Fruit fly (Drosophila melanogaster) whole organism, embryonic: ENCODE data around the gene Sodh1.

ENCODE experiments used
- CG11093 ChIP-seq: fragments of 200-800 bp; sonication (Bioruptor generic); IDR thresholded peaks from 3 replicates; pipeline ENCODE4 v1.3.6; 2022; ENCODE audit warnings: missing biosample characterization, missing genetic modification characterization
- CG11456 ChIP-seq: fragments of 200-800 bp; sonication (Bioruptor generic); IDR thresholded peaks from 3 replicates; pipeline ENCODE4 v1.3.6; 2022; ENCODE audit warnings: missing biosample characterization, missing genetic modification characterization
- CG11504 ChIP-seq: fragments of 200-800 bp; sonication (Bioruptor generic); optimal IDR thresholded peaks from 3 replicates; lab custom pipeline; 2019; ENCODE audit warnings: missing biosample characterization, mild to moderate bottlenecking, missing genetic modification characterization, moderate library complexity
- CG12104 ChIP-seq: fragments of 200-800 bp; sonication (Bioruptor generic); optimal IDR thresholded peaks from 3 replicates; lab custom pipeline; 2016; ENCODE audit warnings: missing biosample characterization, missing genetic modification characterization
- CG12769 ChIP-seq: fragments of 200-800 bp; sonication (Bioruptor generic); optimal IDR thresholded peaks from 2 replicates; lab custom pipeline; 2019; ENCODE audit warnings: missing biosample characterization, mild to moderate bottlenecking, missing genetic modification characterization, moderate library complexity
- CG13287 ChIP-seq: fragments of 200-800 bp; sonication (Bioruptor generic); IDR thresholded peaks from 2 replicates; pipeline ENCODE4 v1.3.6; 2022; ENCODE audit warnings: missing biosample characterization, missing genetic modification characterization; ENCODE audit not compliant: partially characterized antibody
- CG14965 ChIP-seq: fragments of 200-800 bp; sonication (Bioruptor generic); optimal IDR thresholded peaks from 2 replicates; lab custom pipeline; 2016; ENCODE audit warnings: missing biosample characterization, missing genetic modification characterization, borderline replicate concordance
- CG16779 ChIP-seq: fragments of 200-800 bp; sonication (Bioruptor generic); IDR thresholded peaks from 2 replicates; pipeline ENCODE4 v1.3.6; 2022; ENCODE audit warnings: missing biosample characterization, missing genetic modification characterization
- CG17186 ChIP-seq: fragments of 200-800 bp; sonication (Bioruptor generic); optimal IDR thresholded peaks from 3 replicates; lab custom pipeline; 2017; ENCODE audit warnings: missing biosample characterization, missing genetic modification reagents, missing genetic modification characterization
- CG17385 ChIP-seq: fragments of 200-800 bp; sonication (Bioruptor generic); optimal IDR thresholded peaks from 3 replicates; lab custom pipeline; 2018; ENCODE audit warnings: missing biosample characterization, mild to moderate bottlenecking, missing genetic modification characterization
- CG32772 ChIP-seq: fragments of 200-800 bp; sonication (Bioruptor generic); IDR thresholded peaks from 2 replicates; pipeline ENCODE4 v1.3.6; 2022; ENCODE audit warnings: missing biosample characterization, missing genetic modification characterization
- CG3281 ChIP-seq: fragments of 200-800 bp; sonication (Bioruptor generic); optimal IDR thresholded peaks from 3 replicates; lab custom pipeline; 2017; ENCODE audit warnings: missing biosample characterization, mild to moderate bottlenecking, missing genetic modification characterization
- CG33213 ChIP-seq: fragments of 200-800 bp; sonication (Bioruptor generic); optimal IDR thresholded peaks from 3 replicates; lab custom pipeline; 2016; ENCODE audit warnings: missing biosample characterization, missing genetic modification characterization
- CG4820 ChIP-seq: fragments of 200-800 bp; sonication (Bioruptor generic); optimal IDR thresholded peaks from 3 replicates; lab custom pipeline; 2016; ENCODE audit warnings: missing biosample characterization, missing genetic modification characterization
- CG5180 ChIP-seq: fragments of 200-800 bp; sonication (Bioruptor generic); optimal IDR thresholded peaks from 3 replicates; lab custom pipeline; 2017; ENCODE audit warnings: missing biosample characterization, missing genetic modification characterization, mild to moderate bottlenecking, moderate library complexity, missing genetic modification reagents
- CG6854 ChIP-seq: fragments of 200-800 bp; sonication (Bioruptor generic); optimal IDR thresholded peaks from 3 replicates; lab custom pipeline; 2017; ENCODE audit warnings: missing biosample characterization, mild to moderate bottlenecking, missing genetic modification characterization
- CG7839 ChIP-seq: fragments of 200-800 bp; sonication (Bioruptor generic); optimal IDR thresholded peaks from 3 replicates; lab custom pipeline; 2018; ENCODE audit warnings: missing biosample characterization, mild to moderate bottlenecking, missing genetic modification characterization, moderate library complexity
- CG8924 ChIP-seq: fragments of 200-800 bp; optimal IDR thresholded peaks from 3 replicates; lab custom pipeline; 2019; ENCODE audit warnings: missing biosample characterization, mild to moderate bottlenecking, missing genetic modification characterization, moderate library complexity
- CG8944 ChIP-seq: fragments of 200-800 bp; sonication (Bioruptor generic); optimal IDR thresholded peaks from 3 replicates; lab custom pipeline; 2016; ENCODE audit warnings: missing biosample characterization, missing genetic modification characterization
- CHES-1-like ChIP-seq: fragments of 200-800 bp; sonication (Bioruptor generic); optimal IDR thresholded peaks from 2 replicates; lab custom pipeline; 2016; ENCODE audit warnings: missing biosample characterization, missing genetic modification characterization
- D19B ChIP-seq: fragments of 200-800 bp; sonication (Bioruptor generic); optimal IDR thresholded peaks from 2 replicates; lab custom pipeline; 2017; ENCODE audit warnings: missing biosample characterization, mild to moderate bottlenecking, missing genetic modification characterization
- Ets97D ChIP-seq: fragments of 200-800 bp; sonication (Bioruptor generic); optimal IDR thresholded peaks from 3 replicates; lab custom pipeline; 2016; ENCODE audit warnings: missing biosample characterization, missing genetic modification characterization
- Gug ChIP-seq: fragments of 200-800 bp; sonication (Bioruptor generic); IDR thresholded peaks from 4 replicates; pipeline ENCODE4 v1.3.6; 2022; ENCODE audit warnings: missing biosample characterization, missing genetic modification characterization
- HLH4C ChIP-seq: fragments of 200-800 bp; sonication (Bioruptor generic); IDR thresholded peaks from 3 replicates; pipeline ENCODE4 v1.3.6; 2022; ENCODE audit warnings: missing biosample characterization, missing genetic modification characterization; ENCODE audit not compliant: partially characterized antibody
- Hey ChIP-seq: fragments of 200-800 bp; sonication (Bioruptor generic); optimal IDR thresholded peaks from 3 replicates; lab custom pipeline; 2018; ENCODE audit warnings: missing biosample characterization, mild to moderate bottlenecking, missing genetic modification characterization
- Hsf ChIP-seq: fragments of 200-800 bp; sonication (Bioruptor generic); optimal IDR thresholded peaks from 3 replicates; lab custom pipeline; 2016; ENCODE audit warnings: missing biosample characterization, missing genetic modification characterization
- Mad ChIP-seq: fragments of 200-800 bp; sonication (Bioruptor generic); optimal IDR thresholded peaks from 2 replicates; lab custom pipeline; 2016; ENCODE audit warnings: missing biosample characterization, missing genetic modification characterization
- NC2α ChIP-seq: fragments of 200-800 bp; sonication (Bioruptor generic); optimal IDR thresholded peaks from 2 replicates; lab custom pipeline; 2016; ENCODE audit warnings: missing biosample characterization, missing genetic modification characterization
- NfI ChIP-seq: fragments of 200-800 bp; sonication (Bioruptor generic); optimal IDR thresholded peaks from 3 replicates; lab custom pipeline; 2018; ENCODE audit warnings: missing biosample characterization, mild to moderate bottlenecking, missing genetic modification characterization, moderate library complexity
- Rx ChIP-seq: fragments of 200-800 bp; sonication (Bioruptor generic); IDR thresholded peaks from 2 replicates; pipeline ENCODE4 v1.3.6; 2022; ENCODE audit warnings: missing biosample characterization, missing genetic modification characterization
- Sox102F ChIP-seq: fragments of 200-800 bp; sonication (Bioruptor generic); optimal IDR thresholded peaks from 2 replicates; lab custom pipeline; 2018; ENCODE audit warnings: missing biosample characterization, mild to moderate bottlenecking, missing genetic modification characterization, moderate library complexity
- Sry-β ChIP-seq: fragments of 200-800 bp; sonication (Bioruptor generic); optimal IDR thresholded peaks from 2 replicates; lab custom pipeline; 2018; ENCODE audit warnings: missing biosample characterization, mild to moderate bottlenecking, missing genetic modification characterization, moderate library complexity
- Stat92E ChIP-seq, 3 experiments: fragments of >200 bp in 2 of 3; fragments of 200-800 bp in 1 of 3; sonication (Bioruptor generic) in 1 of 3; optimal IDR thresholded peaks; 2 replicates each; lab custom pipeline; 2017 to 2019; ENCODE audit warnings: missing biosample characterization in 3 of 3, missing genetic modification characterization in 3 of 3, mild to moderate bottlenecking in 1 of 3, moderate library complexity in 1 of 3
- bcd ChIP-seq: fragments of 200-800 bp; sonication (Bioruptor generic); optimal IDR thresholded peaks from 2 replicates; lab custom pipeline; 2017; ENCODE audit warnings: missing biosample characterization, mild to moderate bottlenecking, missing genetic modification characterization
- dmrt99B ChIP-seq: fragments of 200-800 bp; sonication (Bioruptor generic); optimal IDR thresholded peaks from 2 replicates; lab custom pipeline; 2018; ENCODE audit warnings: missing biosample characterization, mild to moderate bottlenecking, missing genetic modification characterization, moderate library complexity
- ewg ChIP-seq: fragments of 200-800 bp; sonication (Bioruptor generic); optimal IDR thresholded peaks from 3 replicates; lab custom pipeline; 2017; ENCODE audit warnings: mild to moderate bottlenecking, missing biosample characterization, missing genetic modification reagents, missing genetic modification characterization
- gfzf ChIP-seq: fragments of 200-800 bp; sonication (Bioruptor generic); optimal IDR thresholded peaks from 2 replicates; lab custom pipeline; 2016; ENCODE audit warnings: missing biosample characterization, mild to moderate bottlenecking, missing genetic modification characterization, moderate library complexity
- grau ChIP-seq: fragments of 200-800 bp; optimal IDR thresholded peaks from 3 replicates; lab custom pipeline; 2019; ENCODE audit warnings: missing biosample characterization, mild to moderate bottlenecking, missing genetic modification characterization, moderate library complexity
- kay ChIP-seq: fragments of 200-800 bp; sonication (Bioruptor generic); optimal IDR thresholded peaks from 2 replicates; lab custom pipeline; 2016; ENCODE audit warnings: missing biosample characterization, missing genetic modification characterization
- klu ChIP-seq: fragments of 200-800 bp; sonication (Bioruptor generic); IDR thresholded peaks from 2 replicates; pipeline ENCODE4 v1.3.6; 2022; ENCODE audit warnings: missing biosample characterization, missing genetic modification characterization
- mirr ChIP-seq: fragments of 200-800 bp; sonication (Bioruptor generic); optimal IDR thresholded peaks from 3 replicates; lab custom pipeline; 2018; ENCODE audit warnings: missing biosample characterization, mild to moderate bottlenecking, missing genetic modification characterization
- pan ChIP-seq, 4 experiments: fragments of >200 bp in 3 of 4; fragments of 200-800 bp in 1 of 4; sonication (Bioruptor generic) in 1 of 4; optimal IDR thresholded peaks in 3 of 4; IDR thresholded peaks in 1 of 4; 2 replicates each; pipeline versions ENCODE4 v1.3.6 to Lab custom; 2017 to 2022; ENCODE audit warnings: missing biosample characterization in 2 of 4, missing genetic modification characterization in 2 of 4, mixed read lengths in 1 of 4
- ro ChIP-seq: fragments of 200-800 bp; sonication (Bioruptor generic); IDR thresholded peaks from 2 replicates; pipeline ENCODE4 v1.3.6; 2022; ENCODE audit warnings: missing biosample characterization, missing genetic modification characterization
- sr ChIP-seq: fragments of 200-800 bp; sonication (Bioruptor generic); IDR thresholded peaks from 3 replicates; pipeline ENCODE4 v1.3.6; 2022; ENCODE audit warnings: missing biosample characterization, missing genetic modification characterization
- z ChIP-seq: fragments of 200-800 bp; sonication (Bioruptor generic); IDR thresholded peaks from 3 replicates; pipeline ENCODE4 v1.3.6; 2022; ENCODE audit warnings: missing biosample characterization, missing genetic modification characterization
- zen ChIP-seq: fragments of 200-800 bp; sonication (Bioruptor generic); optimal IDR thresholded peaks from 3 replicates; lab custom pipeline; 2018; ENCODE audit warnings: missing biosample characterization, mild to moderate bottlenecking, missing genetic modification characterization, moderate library complexity
- zen2 ChIP-seq: fragments of 200-800 bp; sonication (Bioruptor generic); IDR thresholded peaks from 3 replicates; pipeline ENCODE4 v1.3.6; 2022; ENCODE audit warnings: missing biosample characterization, missing genetic modification characterization; ENCODE audit not compliant: partially characterized antibody
- zfh1 ChIP-seq: fragments of 200-800 bp; sonication (Bioruptor generic); IDR thresholded peaks from 3 replicates; pipeline ENCODE4 v1.3.6; 2022; ENCODE audit warnings: missing biosample characterization, missing genetic modification characterization

Gene Sodh1

dm6 chr3R:7074297-7075114 is 22.4 kb downstream of the Sodh1 start, which contains the start of the genes Ufl1 and CG1943 (continued):
- TF ChIP-seq CG11456, result no peak
- no peak for TF ChIP-seq ro (GFP tag; lab: Robert Waterston, UW)
- TF ChIP-seq bcd (GFP tag; lab: Kevin White, UChicago), result no peak
- no peak for TF ChIP-seq zen2 (GFP tag; lab: Robert Waterston, UW)
- no peak for TF ChIP-seq CG8944 (GFP tag; lab: Kevin White, UChicago)
- peak; percentile 19 for TF ChIP-seq Hsf (GFP tag; lab: Kevin White, UChicago)
- no peak for TF ChIP-seq sr (GFP tag; lab: Robert Waterston, UW)
- no peak for TF ChIP-seq Gug
- TF ChIP-seq Sry-β, result no peak
- no peak for TF ChIP-seq D19B
- peak; percentile 95 for TF ChIP-seq gfzf (GFP tag; lab: Kevin White, UChicago)
- no peak for TF ChIP-seq z (GFP tag; lab: Robert Waterston, UW)
- TF ChIP-seq CG4820 (GFP tag; lab: Kevin White, UChicago), result no peak
- TF ChIP-seq CG7839 (tag; lab: Kevin White, UChicago), result no peak
- no peak for TF ChIP-seq mirr (GFP tag; lab: Kevin White, UChicago)
- TF ChIP-seq ewg (GFP tag; lab: Kevin White, UChicago), result peak; percentile 74
- peak; percentile 60 for TF ChIP-seq Ets97D (GFP tag; lab: Kevin White, UChicago)
- no peak for TF ChIP-seq CG32772 (GFP tag; lab: Robert Waterston, UW)
- TF ChIP-seq dmrt99B (tag; lab: Kevin White, UChicago), result no peak
- no peak for TF ChIP-seq CG5180 (GFP tag; lab: Kevin White, UChicago)
- no peak for TF ChIP-seq NC2α (GFP tag; lab: Kevin White, UChicago)
- TF ChIP-seq Sox102F, result no peak
- peak; percentile 36 for TF ChIP-seq CG33213 (GFP tag; lab: Kevin White, UChicago)
- no peak for TF ChIP-seq Hey (tag; lab: Kevin White, UChicago)
- TF ChIP-seq Rx (GFP tag; lab: Robert Waterston, UW), result no peak
- peak; percentile 19 for TF ChIP-seq CG12769 (tag; lab: Kevin White, UChicago)
- TF ChIP-seq CG12104 (GFP tag; lab: Kevin White, UChicago), result no peak
- TF ChIP-seq NfI (GFP tag; lab: Kevin White, UChicago), result no peak
- TF ChIP-seq CG11093 (GFP tag; lab: Robert Waterston, UW), result no peak
- peak; percentile 8 for TF ChIP-seq zen (tag; lab: Kevin White, UChicago)
- peak; percentile 71 for TF ChIP-seq CHES-1-like
- TF ChIP-seq CG17186 (GFP tag; lab: Kevin White, UChicago), result peak; percentile 46
- TF ChIP-seq HLH4C, result no peak
- TF ChIP-seq Stat92E (GFP tag; optimal IDR thresholded peaks at IDR 0.05; lab: Kevin White, UChicago), result peak in 1 of 3 experiments; percentile 44
- TF ChIP-seq pan (optimal IDR thresholded peaks at IDR 0.05; lab: Kevin White, UChicago), result no peak
- TF ChIP-seq pan (GFP tag; optimal IDR thresholded peaks at IDR 0.05 in 1 of 2, IDR thresholded peaks at IDR 0.05 in 1 of 2), result no peak
- TF ChIP-seq zfh1 (GFP tag; lab: Robert Waterston, UW), result no peak
- TF ChIP-seq klu (GFP tag; lab: Robert Waterston, UW), result no peak
- TF ChIP-seq CG3281 (GFP tag; lab: Kevin White, UChicago), result no peak
- no peak for TF ChIP-seq CG17385 (GFP tag; lab: Kevin White, UChicago)
- no peak for TF ChIP-seq Mad (GFP tag; lab: Kevin White, UChicago)
- no peak for TF ChIP-seq CG14965
- no peak for TF ChIP-seq CG13287
- peak; percentile 38 for TF ChIP-seq CG6854 (GFP tag; lab: Kevin White, UChicago)
- no peak for TF ChIP-seq kay
- TF ChIP-seq grau (tag; lab: Kevin White, UChicago), result no peak
- peak; percentile 21 for TF ChIP-seq CG11504 (tag; lab: Kevin White, UChicago)
- TF ChIP-seq CG8924, result no peak
- no peak for TF ChIP-seq CG16779 (GFP tag; lab: Robert Waterston, UW)
